Worm (Caenorhabditis elegans) whole organism, L4 larva: ENCODE data around the gene mtpn-1.

Source experiments
- R02D3.7 ChIP-seq: fragments of 150-350 bp; sonication (generic microtip); optimal IDR thresholded peaks from 3 replicates; lab custom pipeline; 2014; ENCODE audit warnings: missing biosample characterization, missing genetic modification characterization
- aha-1 ChIP-seq: fragments of 150-350 bp; peaks from one replicate; lab custom pipeline; 2014; ENCODE audit warnings: missing biosample characterization, missing genetic modification characterization
- ama-1 ChIP-seq: fragments of 150-350 bp; optimal IDR thresholded peaks from 2 replicates; lab custom pipeline; 2014; ENCODE audit warnings: inconsistent platforms, mixed read lengths
- daf-8 ChIP-seq: fragments of 200-800 bp; sonication (Bioruptor generic); IDR thresholded peaks from 2 replicates; pipeline ENCODE4 v1.3.6; 2022; ENCODE audit warnings: missing genetic modification characterization, missing compliant biosample characterization
- dve-1 ChIP-seq: sonication (generic microtip); optimal IDR thresholded peaks from 2 replicates; lab custom pipeline; 2017; ENCODE audit warnings: antibody characterized with exemption, mild to moderate bottlenecking, missing genetic modification characterization, missing compliant biosample characterization; ENCODE audit not compliant: insufficient read depth
- egl-27 ChIP-seq: sonication (generic microtip); optimal IDR thresholded peaks from 3 replicates; lab custom pipeline; 2017; ENCODE audit warnings: missing biosample characterization, missing genetic modification reagents, missing genetic modification characterization
- egl-43 ChIP-seq: fragments of 200-800 bp; sonication (Bioruptor generic); IDR thresholded peaks from 2 replicates; pipeline ENCODE4 v1.3.6; 2022; ENCODE audit warnings: missing genetic modification reagents, missing genetic modification characterization, missing compliant biosample characterization
- lin-13 ChIP-seq: fragments of 150-350 bp; optimal IDR thresholded peaks from 2 replicates; lab custom pipeline; 2014; ENCODE audit warnings: missing biosample characterization, missing genetic modification reagents, missing genetic modification characterization
- lin-39 ChIP-seq: fragments of 150-350 bp; optimal IDR thresholded peaks from 2 replicates; lab custom pipeline; 2014; ENCODE audit warnings: missing biosample characterization, missing genetic modification reagents, missing genetic modification characterization
- mep-1 ChIP-seq: fragments of 150-350 bp; sonication (generic microtip); optimal IDR thresholded peaks from 3 replicates; lab custom pipeline; 2014; ENCODE audit warnings: missing biosample characterization, missing genetic modification characterization
- nhr-28 ChIP-seq: fragments of 150-350 bp; optimal IDR thresholded peaks from 2 replicates; lab custom pipeline; 2014; ENCODE audit warnings: missing biosample characterization, missing genetic modification characterization
- unc-39 ChIP-seq: sonication (generic microtip); optimal IDR thresholded peaks from 2 replicates; lab custom pipeline; 2017; ENCODE audit warnings: missing biosample characterization, missing genetic modification characterization
- zag-1 ChIP-seq: fragments of 150-350 bp; optimal IDR thresholded peaks from 2 replicates; lab custom pipeline; 2014; ENCODE audit warnings: missing biosample characterization, missing genetic modification characterization
- zfp-2 ChIP-seq: sonication (generic microtip); optimal IDR thresholded peaks from 2 replicates; lab custom pipeline; 2016; ENCODE audit warnings: mild to moderate bottlenecking, missing genetic modification characterization, missing compliant biosample characterization

ce11 chrX:2409243-2409741 is 2.0 kb downstream of the mtpn-1 start, which contains the start of the genes C43H6.12 and trpp-12:
- no peak for TF ChIP-seq zfp-2 (tag; lab: Kevin White, UChicago)
- no peak for TF ChIP-seq egl-43 (GFP tag; lab: Robert Waterston, UW)
- no peak for TF ChIP-seq R02D3.7
- no peak for TF ChIP-seq zag-1 (tag; lab: Kevin White, UChicago)
- TF ChIP-seq aha-1 (tag; lab: Kevin White, UChicago): no peak
- no peak for TF ChIP-seq unc-39 (tag; lab: Kevin White, UChicago)
- TF ChIP-seq ama-1: no peak
- TF ChIP-seq lin-13 (GFP tag; lab: Kevin White, UChicago): no peak
- peak; percentile 27 for TF ChIP-seq dve-1 (tag; lab: Kevin White, UChicago)
- TF ChIP-seq egl-27 (tag; lab: Kevin White, UChicago): no peak
- no peak for TF ChIP-seq daf-8 (GFP tag; lab: Robert Waterston, UW)
- no peak for TF ChIP-seq mep-1 (tag; lab: Kevin White, UChicago)
- TF ChIP-seq lin-39 (tag; lab: Kevin White, UChicago): no peak
- no peak for TF ChIP-seq nhr-28
